Fruit fly (Drosophila melanogaster) whole organism, wandering third instar larva: ENCODE measurements around the gene Cog1.

Source experiments
- Hnf4 ChIP-seq: fragments of 200-800 bp; sonication (Bioruptor generic); optimal IDR thresholded peaks from 2 replicates; lab custom pipeline; 2016; ENCODE audit warnings: missing biosample characterization, mild to moderate bottlenecking, missing genetic modification characterization
- Jra ChIP-seq: sonication (Bioruptor generic); optimal IDR thresholded peaks from 2 replicates; lab custom pipeline; 2016; ENCODE audit warnings: missing biosample characterization, missing genetic modification characterization
- foxo ChIP-seq, 2 experiments: fragments of 200-800 bp; sonication (Bioruptor generic); optimal IDR thresholded peaks; 2 replicates in 1 of 2; 3 replicates in 1 of 2; lab custom pipeline; 2016 to 2017; ENCODE audit warnings: missing biosample characterization in 2 of 2, missing genetic modification characterization in 2 of 2
- fru ChIP-seq: fragments of 200-800 bp; sonication (Bioruptor generic); optimal IDR thresholded peaks from 3 replicates; lab custom pipeline; 2016; ENCODE audit warnings: missing biosample characterization, mild to moderate bottlenecking, missing genetic modification characterization
- lola ChIP-seq: fragments of >200 bp; optimal IDR thresholded peaks from 2 replicates; lab custom pipeline; 2017; ENCODE audit warnings: missing biosample characterization, missing genetic modification characterization

- TF ChIP-seq foxo (GFP tag; optimal IDR thresholded peaks at IDR 0.05; lab: Kevin White, UChicago) (no peak), Hnf4 (GFP tag; lab: Kevin White, UChicago) (no peak), fru (GFP tag; lab: Kevin White, UChicago) (no peak), Jra (no peak), lola (GFP tag; lab: Kevin White, UChicago) (no peak)
Measured at dm6 chr3R:12229113-12229512, 9.6 kb upstream of the Cog1 start, which contains the start of gene CG3916.
